Worm (Caenorhabditis elegans) whole organism, late embryonic: ENCODE measurements around the gene Y54G11A.2.

Experiments used
- C08G9.2 ChIP-seq: sonication (generic microtip); optimal IDR thresholded peaks from 2 replicates; lab custom pipeline; 2016; ENCODE audit warnings: mild to moderate bottlenecking, missing genetic modification characterization, moderate library complexity, missing compliant biosample characterization
- ahr-1 ChIP-seq: sonication (generic microtip); optimal IDR thresholded peaks from 2 replicates; lab custom pipeline; 2016; ENCODE audit warnings: missing genetic modification characterization, missing compliant biosample characterization
- ceh-30 ChIP-seq: fragments of 150-350 bp; optimal IDR thresholded peaks from 2 replicates; lab custom pipeline; 2014; ENCODE audit warnings: missing biosample characterization, missing genetic modification characterization
- elt-2 ChIP-seq: sonication (generic microtip); optimal IDR thresholded peaks from 2 replicates; lab custom pipeline; 2016; ENCODE audit warnings: missing genetic modification reagents, missing genetic modification characterization, missing compliant biosample characterization
- eyg-1 ChIP-seq: sonication (generic microtip); optimal IDR thresholded peaks from 2 replicates; lab custom pipeline; 2016; ENCODE audit warnings: missing genotype, missing genetic modification characterization, missing compliant biosample characterization
- lin-11 ChIP-seq: fragments of 200-800 bp; sonication (Bioruptor generic); optimal IDR thresholded peaks from 2 replicates; lab custom pipeline; 2018; ENCODE audit warnings: mild to moderate bottlenecking, missing genetic modification characterization, missing compliant biosample characterization
- rnt-1 ChIP-seq: sonication (generic microtip); optimal IDR thresholded peaks from 2 replicates; lab custom pipeline; 2016; ENCODE audit warnings: missing genetic modification characterization, missing compliant biosample characterization
- sox-2 ChIP-seq: fragments of 200-800 bp; sonication (Bioruptor generic); IDR thresholded peaks from 2 replicates; pipeline ENCODE4 v1.3.6; 2022; ENCODE audit warnings: missing genetic modification reagents, missing genetic modification characterization, missing compliant biosample characterization
- sox-4 ChIP-seq: sonication (generic microtip); optimal IDR thresholded peaks from 2 replicates; lab custom pipeline; 2017; ENCODE audit warnings: mild to moderate bottlenecking, missing genetic modification characterization, inconsistent platforms, missing compliant biosample characterization
- unc-3 ChIP-seq, 2 experiments: fragments of 200-800 bp in 1 of 2; sonication (Bioruptor generic) in 1 of 2; sonication (generic microtip) in 1 of 2; conservative IDR thresholded peaks in 1 of 2; optimal IDR thresholded peaks in 1 of 2; 2 replicates each; pipeline versions ENCODE4 v1.3.6 to Lab custom; 2016 to 2022; ENCODE audit warnings: missing compliant biosample characterization in 2 of 2, missing genetic modification characterization in 2 of 2, missing genetic modification reagents in 1 of 2
- unc-42 ChIP-seq: sonication (generic microtip); optimal IDR thresholded peaks from 2 replicates; lab custom pipeline; 2016; ENCODE audit warnings: missing genotype, missing genetic modification characterization, missing compliant biosample characterization

- TF ChIP-seq unc-3 (GFP tag; conservative IDR thresholded peaks at IDR 0.05; lab: Robert Waterston, UW) (no peak), unc-3 (tag; optimal IDR thresholded peaks at IDR 0.05; lab: Kevin White, UChicago) (no peak), sox-4 (tag; lab: Kevin White, UChicago) (no peak), ceh-30 (tag; lab: Kevin White, UChicago) (no peak), lin-11 (tag; lab: Kevin White, UChicago) (no peak), eyg-1 (tag; lab: Kevin White, UChicago) (no peak), elt-2 (tag; lab: Kevin White, UChicago) (no peak), unc-42 (tag; lab: Kevin White, UChicago) (no peak), rnt-1 (tag; lab: Kevin White, UChicago) (no peak), sox-2 (GFP tag; lab: Robert Waterston, UW) (no peak), ahr-1 (tag; lab: Kevin White, UChicago) (no peak), C08G9.2 (tag; lab: Kevin White, UChicago) (no peak)
Observed at ce11 chrII:14218142-14218541, 34.0 kb upstream of the Y54G11A.2 start.
